Worm (Caenorhabditis elegans): ENCODE data around the gene kbp-2.

The kbp-2 gene

DNA sequence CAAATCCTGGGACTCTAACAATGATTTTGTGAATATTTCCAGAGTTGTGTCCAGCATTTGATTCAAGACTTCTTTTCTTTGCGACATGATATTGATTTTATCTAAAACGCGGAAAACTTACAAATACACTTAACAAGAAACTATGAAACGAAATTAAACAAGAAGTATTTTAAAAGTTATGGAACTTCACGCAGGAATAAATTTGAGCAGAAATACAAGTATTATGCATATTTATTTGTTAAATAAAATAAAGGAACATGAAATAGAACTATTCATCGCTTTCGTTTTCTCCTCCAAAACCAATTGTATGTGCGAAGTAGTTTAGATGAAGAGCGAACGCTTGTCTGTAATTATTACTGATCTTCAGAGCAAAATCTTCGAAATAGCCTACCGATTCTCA, at the start of gene kbp-2:
Gene kbp-2 (minus strand): TSS at position 101 of the 400 bp plus-strand sequence.
- TF ChIP-seq ets-7 (tag; optimal IDR thresholded peaks at IDR 0.05) (no peak), hmbx-1 (tag; optimal IDR thresholded peaks at IDR 0.05) (no peak), hmg-4 (GFP tag; optimal IDR thresholded peaks at IDR 0.05) (no peak), tbx-37 (GFP tag; conservative IDR thresholded peaks at IDR 0.05) (no peak), hnd-1 (tag; optimal IDR thresholded peaks at IDR 0.05) (no peak), aly-1 (tag; optimal IDR thresholded peaks at IDR 0.05) (no peak), flt-1 (GFP tag; IDR thresholded peaks at IDR 0.05) (no peak), pes-1 (GFP tag; IDR thresholded peaks at IDR 0.05) (no peak), F13C5.2 (tag; optimal IDR thresholded peaks at IDR 0.05) (no peak), tbx-11 (GFP tag; IDR thresholded peaks at IDR 0.05) (no peak), ama-1 (optimal IDR thresholded peaks at IDR 0.05) (no peak), ceh-36 (tag; optimal IDR thresholded peaks at IDR 0.05) (no peak), B0310.2 (tag; optimal IDR thresholded peaks at IDR 0.05) (no peak), ceh-13 (GFP tag; optimal IDR thresholded peaks at IDR 0.05) (no peak), sea-1 (GFP tag; conservative IDR thresholded peaks at IDR 0.05) (no peak), tra-4 (tag; optimal IDR thresholded peaks at IDR 0.05) (no peak), scrt-1 (GFP tag; IDR thresholded peaks at IDR 0.05) (no peak)

- TF ChIP-seq flt-1 (GFP tag; IDR thresholded peaks at IDR 0.05), result no peak
- no peak for TF ChIP-seq scrt-1 (GFP tag; IDR thresholded peaks at IDR 0.05)
- TF ChIP-seq ceh-13 (GFP tag; optimal IDR thresholded peaks at IDR 0.05), result no peak
- TF ChIP-seq hmbx-1 (tag; optimal IDR thresholded peaks at IDR 0.05), result no peak
- TF ChIP-seq pes-1 (GFP tag; IDR thresholded peaks at IDR 0.05), result no peak
- no peak for TF ChIP-seq hnd-1 (tag; optimal IDR thresholded peaks at IDR 0.05)
- no peak for TF ChIP-seq hmg-4 (GFP tag; optimal IDR thresholded peaks at IDR 0.05)
- no peak for TF ChIP-seq B0310.2 (tag; optimal IDR thresholded peaks at IDR 0.05)
- TF ChIP-seq ama-1 (optimal IDR thresholded peaks at IDR 0.05), result no peak
- TF ChIP-seq ets-7 (tag; optimal IDR thresholded peaks at IDR 0.05), result no peak
- no peak for TF ChIP-seq aly-1 (tag; optimal IDR thresholded peaks at IDR 0.05)
- no peak for TF ChIP-seq F13C5.2 (tag; optimal IDR thresholded peaks at IDR 0.05)
Measured at ce11 chrIII:4952970-4953369, 49.3 kb upstream of the kbp-2 start.

- TF ChIP-seq sea-1 (GFP tag; conservative IDR thresholded peaks at IDR 0.05) (no peak), hmg-4 (GFP tag; optimal IDR thresholded peaks at IDR 0.05) (no peak), ets-7 (tag; optimal IDR thresholded peaks at IDR 0.05) (no peak), tra-4 (tag; optimal IDR thresholded peaks at IDR 0.05) (no peak)
Measured at ce11 chrIII:4951824-4952223, 48.1 kb upstream of the kbp-2 start, which contains the start of gene flh-2. TSS of gene flh-2 (plus strand) at chrIII:4952124.

DNA sequence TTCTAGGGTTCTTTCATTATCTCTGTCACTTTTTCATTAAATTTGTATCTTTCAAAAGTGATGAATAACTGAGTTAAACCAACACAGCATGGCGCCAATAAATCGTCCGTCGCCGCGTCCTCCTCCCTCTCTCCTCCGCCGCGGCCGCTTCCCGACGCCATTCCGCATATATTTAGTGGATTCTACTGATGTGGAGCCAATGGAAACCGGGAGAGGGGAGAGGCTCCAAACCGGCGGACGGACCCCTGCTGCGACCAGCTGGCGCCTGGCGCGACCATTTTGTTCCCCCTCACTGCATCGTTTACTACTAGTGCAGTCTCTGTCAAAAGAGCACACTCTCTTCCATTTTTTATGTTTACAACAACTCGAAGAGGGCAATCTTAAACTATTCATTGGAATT, 47.5 kb upstream of the kbp-2 start:
- TF ChIP-seq flt-1 (GFP tag; IDR thresholded peaks at IDR 0.05) (no peak), aly-1 (tag; optimal IDR thresholded peaks at IDR 0.05) (no peak), ama-1 (optimal IDR thresholded peaks at IDR 0.05) (no peak), ceh-36 (tag; optimal IDR thresholded peaks at IDR 0.05) (no peak), hnd-1 (tag; optimal IDR thresholded peaks at IDR 0.05) (no peak), hmg-4 (GFP tag; optimal IDR thresholded peaks at IDR 0.05) (no peak), ets-7 (tag; optimal IDR thresholded peaks at IDR 0.05) (no peak), pes-1 (GFP tag; IDR thresholded peaks at IDR 0.05) (no peak), tbx-11 (GFP tag; IDR thresholded peaks at IDR 0.05) (no peak), scrt-1 (GFP tag; IDR thresholded peaks at IDR 0.05) (no peak)

- TF ChIP-seq hmbx-1 (tag; optimal IDR thresholded peaks at IDR 0.05) (no peak), flt-1 (GFP tag; IDR thresholded peaks at IDR 0.05) (no peak), aly-1 (tag; optimal IDR thresholded peaks at IDR 0.05) (no peak), ceh-36 (tag; optimal IDR thresholded peaks at IDR 0.05) (no peak), hnd-1 (tag; optimal IDR thresholded peaks at IDR 0.05) (no peak), hmg-4 (GFP tag; optimal IDR thresholded peaks at IDR 0.05) (no peak), tra-4 (tag; optimal IDR thresholded peaks at IDR 0.05) (no peak), ets-7 (tag; optimal IDR thresholded peaks at IDR 0.05) (no peak)
Measured at ce11 chrIII:4950345-4950744, 46.7 kb upstream of the kbp-2 start.

ce11 chrIII:4948631-4949030, 44.9 kb upstream of the kbp-2 start:
- TF ChIP-seq pes-1 (GFP tag; IDR thresholded peaks at IDR 0.05), result no peak
- TF ChIP-seq hnd-1 (tag; optimal IDR thresholded peaks at IDR 0.05), result no peak
- peak; percentile 21 for TF ChIP-seq B0310.2 (tag; optimal IDR thresholded peaks at IDR 0.05)
- TF ChIP-seq sea-1 (GFP tag; conservative IDR thresholded peaks at IDR 0.05), result 0 out of 2 replicates have a peak, but pooled peaks have one; percentile 25
- peak; percentile 28 for TF ChIP-seq F13C5.2 (tag; optimal IDR thresholded peaks at IDR 0.05)
- TF ChIP-seq hmbx-1 (tag; optimal IDR thresholded peaks at IDR 0.05), result no peak
- peak; percentile 57 for TF ChIP-seq aly-1 (tag; optimal IDR thresholded peaks at IDR 0.05)
- TF ChIP-seq scrt-1 (GFP tag; IDR thresholded peaks at IDR 0.05), result no peak
- no peak for TF ChIP-seq ets-7 (tag; optimal IDR thresholded peaks at IDR 0.05)
- TF ChIP-seq ceh-13 (GFP tag; optimal IDR thresholded peaks at IDR 0.05), result no peak
- TF ChIP-seq tbx-37 (GFP tag; conservative IDR thresholded peaks at IDR 0.05), result no peak
- peak; percentile 71 for TF ChIP-seq hmg-4 (GFP tag; optimal IDR thresholded peaks at IDR 0.05)
- no peak for TF ChIP-seq ceh-36 (tag; optimal IDR thresholded peaks at IDR 0.05)
- no peak for TF ChIP-seq tra-4 (tag; optimal IDR thresholded peaks at IDR 0.05)
- 0 out of 2 replicates have a peak, but pooled peaks have one; percentile 6 for TF ChIP-seq flt-1 (GFP tag; IDR thresholded peaks at IDR 0.05)
- TF ChIP-seq tbx-11 (GFP tag; IDR thresholded peaks at IDR 0.05), result no peak
- TF ChIP-seq ama-1 (optimal IDR thresholded peaks at IDR 0.05), result no peak

DNA sequence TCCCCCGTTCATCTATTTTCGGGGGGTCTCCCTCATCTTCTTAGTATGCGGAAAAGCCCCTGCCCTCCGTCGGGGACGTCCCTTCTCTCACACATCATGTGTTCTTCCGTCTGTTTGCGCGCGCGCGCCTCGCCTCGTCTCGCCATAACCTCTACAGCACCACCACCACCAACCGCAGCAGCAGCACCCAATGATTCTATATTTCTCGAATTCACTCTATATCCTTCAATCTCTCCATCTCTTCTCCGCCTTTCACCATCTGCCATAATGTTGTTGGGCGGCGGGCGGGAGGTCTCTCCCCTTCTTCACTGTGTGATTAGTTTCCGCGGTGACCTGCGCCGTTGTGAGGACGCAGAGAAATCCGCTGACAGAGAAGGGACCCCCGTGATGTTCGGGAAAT, 43.7 kb upstream of the kbp-2 start:
- TF ChIP-seq hmg-4 (GFP tag; optimal IDR thresholded peaks at IDR 0.05) (peak; percentile 79), sea-1 (GFP tag; conservative IDR thresholded peaks at IDR 0.05) (no peak), flt-1 (GFP tag; IDR thresholded peaks at IDR 0.05) (no peak; the same call in 1 of the 2 replicates), scrt-1 (GFP tag; IDR thresholded peaks at IDR 0.05) (0 out of 2 replicates have a peak, but pooled peaks have one; percentile 63), tra-4 (tag; optimal IDR thresholded peaks at IDR 0.05) (no peak), B0310.2 (tag; optimal IDR thresholded peaks at IDR 0.05) (peak; percentile 10), hmbx-1 (tag; optimal IDR thresholded peaks at IDR 0.05) (no peak), ceh-13 (GFP tag; optimal IDR thresholded peaks at IDR 0.05) (no peak), pes-1 (GFP tag; IDR thresholded peaks at IDR 0.05) (peak; percentile 42; the same call in 1 of the 2 replicates), tbx-37 (GFP tag; conservative IDR thresholded peaks at IDR 0.05) (no peak; the same call in 1 of the 2 replicates), hnd-1 (tag; optimal IDR thresholded peaks at IDR 0.05) (peak; percentile 12), aly-1 (tag; optimal IDR thresholded peaks at IDR 0.05) (peak; percentile 7), ceh-36 (tag; optimal IDR thresholded peaks at IDR 0.05) (peak; percentile 40), F13C5.2 (tag; optimal IDR thresholded peaks at IDR 0.05) (peak; percentile 58), ets-7 (tag; optimal IDR thresholded peaks at IDR 0.05) (peak; percentile 54), ama-1 (optimal IDR thresholded peaks at IDR 0.05) (no peak), tbx-11 (GFP tag; IDR thresholded peaks at IDR 0.05) (no peak)

Measured in whole organism, early embryonic.